Worm (Caenorhabditis elegans) whole organism, L4 larva: ENCODE results near the gene H35N09.2.

Source experiments
- D1046.2 ChIP-seq: fragments of 200-800 bp; sonication (Bioruptor generic); IDR thresholded peaks from 2 replicates; pipeline ENCODE4 v1.3.6; 2022; ENCODE audit warnings: missing genetic modification characterization, missing compliant biosample characterization
- ama-1 ChIP-seq: fragments of 150-350 bp; optimal IDR thresholded peaks from 2 replicates; lab custom pipeline; 2014; ENCODE audit warnings: inconsistent platforms, mixed read lengths
- fos-1 ChIP-seq: fragments of 150-350 bp; optimal IDR thresholded peaks from 2 replicates; lab custom pipeline; 2014; ENCODE audit warnings: missing biosample characterization, missing genetic modification characterization
- madf-5 ChIP-seq, 2 experiments: fragments of 200-800 bp; sonication (Bioruptor generic); IDR thresholded peaks; 2 replicates each; pipeline ENCODE4 v1.3.6; 2022; ENCODE audit warnings: missing compliant biosample characterization in 2 of 2, missing genetic modification characterization in 2 of 2
- nhr-25 ChIP-seq: sonication (generic microtip); optimal IDR thresholded peaks from 2 replicates; lab custom pipeline; 2017; ENCODE audit warnings: missing genetic modification characterization, mild to moderate bottlenecking, missing compliant biosample characterization, antibody characterized with exemption, moderate library complexity, borderline replicate concordance; ENCODE audit not compliant: insufficient read depth
- rbr-2 ChIP-seq: sonication (generic microtip); optimal IDR thresholded peaks from 2 replicates; lab custom pipeline; 2016; ENCODE audit warnings: missing genotype, missing genetic modification characterization, missing compliant biosample characterization
- spr-3 ChIP-seq: fragments of 200-800 bp; sonication (Bioruptor generic); optimal IDR thresholded peaks from 2 replicates; lab custom pipeline; 2018; ENCODE audit warnings: mild to moderate bottlenecking, missing genetic modification characterization, missing compliant biosample characterization
- unc-62 ChIP-seq, 3 experiments: fragments of 150-350 bp in 1 of 3; sonication (generic microtip); optimal IDR thresholded peaks in 2 of 3; peaks in 1 of 3; 1 replicate in 1 of 3; 2 replicates in 2 of 3; lab custom pipeline; 2014 to 2017; ENCODE audit warnings: missing biosample characterization in 3 of 3, missing genetic modification characterization in 3 of 3, missing genetic modification reagents in 3 of 3, missing genotype in 1 of 3
- ztf-11 ChIP-seq: fragments of 150-350 bp; optimal IDR thresholded peaks from 2 replicates; lab custom pipeline; 2014; ENCODE audit warnings: missing biosample characterization, missing genetic modification characterization

ce11 chrX:8650535-8650934 lies 45.7 kb upstream of the H35N09.2 start:
- no peak for TF ChIP-seq ztf-11 (tag; lab: Kevin White, UChicago)
- no peak for TF ChIP-seq fos-1 (tag; lab: Kevin White, UChicago)
- no peak for TF ChIP-seq spr-3
- TF ChIP-seq unc-62 (GFP tag; optimal IDR thresholded peaks at IDR 0.05 in 1 of 2; lab: Kevin White, UChicago), result no peak
- TF ChIP-seq unc-62 (tag; optimal IDR thresholded peaks at IDR 0.05; lab: Kevin White, UChicago), result no peak
- peak; percentile 21 for TF ChIP-seq rbr-2 (tag; lab: Kevin White, UChicago)
- TF ChIP-seq D1046.2 (GFP tag; lab: Robert Waterston, UW), result no peak
- TF ChIP-seq madf-5 (GFP tag; IDR thresholded peaks at IDR 0.05; lab: Robert Waterston, UW), result 0 out of 4 replicates have a peak, but pooled peaks of 1 of the 2 experiments have one; percentile 27
- no peak for TF ChIP-seq ama-1 (lab: Kevin White, UChicago)
- TF ChIP-seq nhr-25 (tag; lab: Kevin White, UChicago), result no peak
